Worm (Caenorhabditis elegans): ENCODE results near the gene C16C10.4.

C16C10.4 gene

DNA sequence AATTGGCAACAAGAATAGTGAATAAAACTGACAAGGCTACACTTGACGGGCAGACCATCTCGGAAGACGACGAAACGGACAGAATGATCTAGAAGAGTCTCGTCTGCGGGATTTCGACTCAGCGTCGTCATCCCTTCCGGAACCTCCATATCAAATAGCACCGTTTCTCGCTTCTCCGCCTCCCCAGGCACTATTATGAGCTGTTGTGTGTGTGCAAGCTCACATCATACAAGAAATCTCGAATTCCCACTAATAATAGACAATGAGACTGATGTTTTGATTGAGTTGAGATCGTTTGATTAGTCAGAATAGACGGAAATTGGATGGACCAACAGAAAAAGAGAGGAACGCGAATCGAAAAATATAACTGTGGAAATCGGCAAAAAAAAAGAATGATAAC lies 19.1 kb downstream of the C16C10.4 start, which contains the start of gene spp-28:
Gene spp-28, minus strand, starts transcription at position 101 of the 400 bp plus-strand sequence.
- TF ChIP-seq nhr-2 (tag; optimal IDR thresholded peaks at IDR 0.05), result no peak
- TF ChIP-seq lin-13 (tag; optimal IDR thresholded peaks at IDR 0.05), result no peak
- no peak for TF ChIP-seq hlh-1 (tag; optimal IDR thresholded peaks at IDR 0.05)
- no peak for TF ChIP-seq unc-39 (tag; optimal IDR thresholded peaks at IDR 0.05)
- TF ChIP-seq pha-4 (tag; optimal IDR thresholded peaks at IDR 0.05), result no peak
- TF ChIP-seq tbx-8 (GFP tag; optimal IDR thresholded peaks at IDR 0.05), result no peak
- TF ChIP-seq nhr-28 (tag; optimal IDR thresholded peaks at IDR 0.05), result no peak

DNA sequence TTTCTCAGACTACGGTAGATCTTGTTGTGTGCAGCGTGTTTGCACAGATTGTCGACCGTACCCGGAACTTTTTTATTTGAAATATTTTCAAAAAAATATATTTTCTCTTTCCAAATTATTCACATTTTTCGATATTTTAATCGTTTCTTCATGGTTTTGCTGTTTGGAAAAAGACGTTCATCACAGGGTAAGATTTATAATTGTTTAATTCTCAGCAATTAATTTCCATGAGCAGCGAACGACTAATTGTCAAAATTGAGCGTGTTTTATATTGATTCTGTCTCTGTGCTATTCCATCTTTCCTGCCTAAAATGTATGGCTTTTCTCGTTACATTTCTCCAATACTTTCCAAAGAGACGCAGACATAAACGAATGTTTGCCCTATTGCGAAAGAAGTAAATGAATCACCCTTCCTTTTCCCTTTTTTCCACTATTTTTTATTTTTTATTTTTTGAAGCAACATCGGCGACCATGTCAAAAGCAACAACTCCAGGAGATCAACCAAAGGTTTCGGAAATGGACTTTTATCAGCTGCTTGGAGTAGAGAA lies 20.0 kb downstream of the C16C10.4 start, which contains the start of gene dnj-16:
Gene dnj-16, plus strand, starts transcription at position 51 of the 548 bp plus-strand sequence.
- TF ChIP-seq mep-1 (tag; optimal IDR thresholded peaks at IDR 0.05), result peak; percentile 19
- no peak for TF ChIP-seq zip-8 (tag; optimal IDR thresholded peaks at IDR 0.05)
- TF ChIP-seq nhr-237 (tag; optimal IDR thresholded peaks at IDR 0.05), result peak; percentile 1
- TF ChIP-seq ham-2 (GFP tag; optimal IDR thresholded peaks at IDR 0.05), result no peak
- TF ChIP-seq elt-3 (tag; optimal IDR thresholded peaks at IDR 0.05), result no peak
- TF ChIP-seq lsy-2 (tag; optimal IDR thresholded peaks at IDR 0.05), result peak; percentile 11
- TF ChIP-seq ceh-39 (tag; optimal IDR thresholded peaks at IDR 0.05), result no peak
- no peak for TF ChIP-seq tbx-8 (GFP tag; optimal IDR thresholded peaks at IDR 0.05)
- no peak for TF ChIP-seq snpc-4 (tag; optimal IDR thresholded peaks at IDR 0.05)
- no peak for TF ChIP-seq nhr-76 (tag; optimal IDR thresholded peaks at IDR 0.05)
- no peak for TF ChIP-seq nhr-28 (tag; optimal IDR thresholded peaks at IDR 0.05)
- TF ChIP-seq ces-1 (GFP tag; optimal IDR thresholded peaks at IDR 0.05), result peak; percentile 83
- TF ChIP-seq blmp-1 (tag; optimal IDR thresholded peaks at IDR 0.05), result no peak
- TF ChIP-seq mab-5 (tag; optimal IDR thresholded peaks at IDR 0.05), result no peak

DNA sequence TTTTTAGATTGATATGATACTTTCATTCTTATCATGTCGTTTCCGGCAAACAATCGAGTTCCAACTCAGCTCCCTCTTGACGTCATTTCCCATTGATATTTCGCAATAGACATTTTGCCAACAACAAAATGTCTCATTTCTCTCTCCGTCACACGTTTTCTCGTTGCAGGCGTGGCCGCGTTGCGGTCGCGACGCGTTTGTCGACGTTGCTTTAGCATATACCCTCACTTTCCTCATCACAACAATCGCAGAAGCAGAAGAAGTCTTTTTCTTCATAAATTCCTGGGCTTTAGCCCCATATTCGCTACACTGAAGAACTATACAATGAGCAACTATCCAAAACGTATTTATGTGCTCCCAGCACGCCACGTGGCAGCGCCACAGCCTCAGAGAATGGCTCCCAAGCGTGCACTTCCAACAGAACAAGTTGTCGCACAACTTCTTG lies 22.5 kb downstream of the C16C10.4 start, which contains the start of gene xbp-1:
Gene xbp-1, plus strand, starts transcription at position 151 of the 445 bp plus-strand sequence.
- no peak for TF ChIP-seq mls-2 (tag; optimal IDR thresholded peaks at IDR 0.05)
- peak; percentile 77 for TF ChIP-seq lsy-2 (tag; optimal IDR thresholded peaks at IDR 0.05)
- no peak for TF ChIP-seq ceh-43 (GFP tag; optimal IDR thresholded peaks at IDR 0.05)
- TF ChIP-seq ham-2 (GFP tag; optimal IDR thresholded peaks at IDR 0.05), result peak; percentile 79
- no peak for TF ChIP-seq nhr-28 (tag; optimal IDR thresholded peaks at IDR 0.05)
- TF ChIP-seq hlh-1 (tag; optimal IDR thresholded peaks at IDR 0.05), result peak; percentile 41
- TF ChIP-seq drap-1 (GFP tag; optimal IDR thresholded peaks at IDR 0.05), result peak; percentile 39
- peak; percentile 29 for TF ChIP-seq lin-13 (tag; optimal IDR thresholded peaks at IDR 0.05)
- peak; percentile 8 for TF ChIP-seq mab-5 (tag; optimal IDR thresholded peaks at IDR 0.05)
- TF ChIP-seq nhr-237 (tag; optimal IDR thresholded peaks at IDR 0.05), result peak; percentile 73
- TF ChIP-seq pha-4 (tag; optimal IDR thresholded peaks at IDR 0.05), result peak; percentile 81
- no peak for TF ChIP-seq blmp-1 (tag; optimal IDR thresholded peaks at IDR 0.05)
- TF ChIP-seq sem-2 (GFP tag; optimal IDR thresholded peaks at IDR 0.05), result no peak
- TF ChIP-seq flh-1 (GFP tag; optimal IDR thresholded peaks at IDR 0.05), result no peak
- TF ChIP-seq sptf-1 (tag; optimal IDR thresholded peaks at IDR 0.05), result peak; percentile 72
- peak; percentile 80 for TF ChIP-seq ces-1 (GFP tag; optimal IDR thresholded peaks at IDR 0.05)
- TF ChIP-seq ztf-11 (tag; optimal IDR thresholded peaks at IDR 0.05), result peak; percentile 17
- peak; percentile 22 for TF ChIP-seq unc-120 (tag; optimal IDR thresholded peaks at IDR 0.05; ENCODE audit: poor library complexity, severe bottlenecking)
- TF ChIP-seq elt-3 (tag; optimal IDR thresholded peaks at IDR 0.05), result peak; percentile 20
- peak; percentile 87 for TF ChIP-seq mep-1 (tag; optimal IDR thresholded peaks at IDR 0.05)
- TF ChIP-seq cnd-1 (tag; optimal IDR thresholded peaks at IDR 0.05), result no peak
- TF ChIP-seq zip-8 (tag; optimal IDR thresholded peaks at IDR 0.05), result peak; percentile 10
- peak; percentile 75 for TF ChIP-seq unc-62 (GFP tag; optimal IDR thresholded peaks at IDR 0.05)
- TF ChIP-seq ceh-39 (tag; optimal IDR thresholded peaks at IDR 0.05), result peak; percentile 59

DNA sequence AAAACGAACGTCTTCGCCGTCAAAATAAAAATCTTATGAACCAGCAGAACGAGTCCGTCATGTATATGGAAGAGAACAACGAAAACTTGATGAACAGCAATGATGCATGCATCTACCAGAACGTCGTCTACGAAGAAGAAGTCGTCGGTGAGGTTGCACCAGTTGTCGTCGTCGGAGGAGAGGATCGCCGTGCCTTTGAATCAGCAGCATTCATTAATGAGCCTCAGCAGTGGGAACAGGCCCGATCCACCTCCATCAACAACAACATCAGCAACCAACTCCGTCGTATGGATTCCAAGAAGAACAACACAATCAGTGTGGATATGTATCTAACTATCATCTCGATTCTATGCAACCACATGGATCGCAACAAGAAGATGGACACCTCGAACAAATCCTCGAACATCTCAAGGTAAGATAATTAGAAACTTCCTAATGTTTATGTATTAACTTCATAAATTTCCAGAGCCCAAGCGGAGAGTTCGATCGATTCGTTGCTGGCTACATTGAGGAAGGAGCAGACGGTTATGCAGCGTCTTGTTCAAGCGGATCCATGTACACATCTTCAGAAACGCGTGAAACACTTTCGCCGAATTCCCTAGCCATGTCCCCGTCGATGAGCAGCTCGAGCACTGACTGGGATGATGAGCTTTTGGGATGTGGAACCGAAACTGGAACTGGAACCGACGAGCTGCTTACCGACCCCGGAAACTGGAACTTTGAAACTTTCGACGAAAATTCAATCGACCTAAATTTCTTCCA lies 23.4 kb downstream of the C16C10.4 start:
- no peak for TF ChIP-seq nhr-28 (tag; optimal IDR thresholded peaks at IDR 0.05)
- TF ChIP-seq drap-1 (GFP tag; optimal IDR thresholded peaks at IDR 0.05), result no peak
- no peak for TF ChIP-seq snpc-4 (tag; optimal IDR thresholded peaks at IDR 0.05)
- no peak for TF ChIP-seq ces-1 (GFP tag; optimal IDR thresholded peaks at IDR 0.05)
- no peak for TF ChIP-seq unc-62 (GFP tag; optimal IDR thresholded peaks at IDR 0.05)
- TF ChIP-seq sptf-1 (tag; optimal IDR thresholded peaks at IDR 0.05), result no peak
- no peak for TF ChIP-seq lin-32 (GFP tag; optimal IDR thresholded peaks at IDR 0.05)
- TF ChIP-seq nhr-76 (tag; optimal IDR thresholded peaks at IDR 0.05), result no peak
- TF ChIP-seq sem-2 (GFP tag; optimal IDR thresholded peaks at IDR 0.05), result no peak

Data from whole organism, mixed stage, embryonic.